Worm (Caenorhabditis elegans) whole organism, L2 larva: ENCODE results near the gene acdh-6.

Experiments used
- aly-2 ChIP-seq: fragments of 150-350 bp; optimal IDR thresholded peaks from 2 replicates; lab custom pipeline; 2014; ENCODE audit warnings: missing biosample characterization, missing genetic modification characterization
- ama-1 ChIP-seq: fragments of 150-350 bp; optimal IDR thresholded peaks from 2 replicates; lab custom pipeline; 2018; ENCODE audit warnings: inconsistent platforms
- nhr-12 ChIP-seq: fragments of 150-350 bp; optimal IDR thresholded peaks from 2 replicates; lab custom pipeline; 2014; ENCODE audit warnings: missing biosample characterization, missing genetic modification characterization
- nhr-237 ChIP-seq: fragments of 150-350 bp; optimal IDR thresholded peaks from 2 replicates; lab custom pipeline; 2014; ENCODE audit warnings: missing biosample characterization, missing genetic modification characterization
- nhr-25 ChIP-seq: fragments of 150-350 bp; sonication (generic microtip); optimal IDR thresholded peaks from 3 replicates; lab custom pipeline; 2014; ENCODE audit warnings: missing biosample characterization, missing genetic modification characterization
- snpc-4 ChIP-seq: fragments of 150-350 bp; optimal IDR thresholded peaks from 2 replicates; lab custom pipeline; 2014; ENCODE audit warnings: missing biosample characterization, missing genetic modification characterization

DNA sequence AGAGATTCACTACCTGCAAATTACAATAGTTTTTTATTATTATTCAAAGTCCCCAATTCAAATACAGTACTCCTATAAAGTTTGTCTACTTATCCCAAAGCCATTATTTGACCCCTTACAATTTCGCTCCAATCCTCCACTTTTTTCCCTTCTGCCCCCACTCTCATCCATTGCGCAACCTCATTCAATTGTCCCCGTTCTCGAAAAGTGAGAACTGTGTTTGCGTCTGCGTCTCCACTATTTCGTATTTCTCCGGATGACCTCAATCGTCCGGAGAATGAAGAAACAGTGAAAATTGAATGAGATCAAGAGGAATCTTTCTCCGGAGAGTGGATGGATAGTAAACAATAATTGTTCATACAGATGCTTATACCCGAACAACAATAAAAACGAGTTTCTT lies 35.8 kb downstream of the acdh-6 start:
- TF ChIP-seq nhr-12 (no peak), snpc-4 (tag; lab: Kevin White, UChicago) (no peak), ama-1 (no peak), nhr-237 (no peak), aly-2 (no peak), nhr-25 (tag; lab: Kevin White, UChicago) (no peak)
